Worm (Caenorhabditis elegans): Measurements from ENCODE around the gene aip-1.

ce11 chrV:13980807-13981206, 31.3 kb upstream of the aip-1 start, which contains the start of gene eol-1:
- TF ChIP-seq egl-13 (tag; optimal IDR thresholded peaks at IDR 0.05): no peak
- no peak for TF ChIP-seq mdl-1 (tag; optimal IDR thresholded peaks at IDR 0.05)
- no peak for TF ChIP-seq blmp-1 (tag; optimal IDR thresholded peaks at IDR 0.05)
- no peak for TF ChIP-seq nhr-77 (tag; optimal IDR thresholded peaks at IDR 0.05)
- TF ChIP-seq hlh-4 (tag; optimal IDR thresholded peaks at IDR 0.05): no peak
- no peak for TF ChIP-seq dpl-1 (GFP tag; optimal IDR thresholded peaks at IDR 0.05)
- TF ChIP-seq sox-4 (tag; optimal IDR thresholded peaks at IDR 0.05): no peak
- TF ChIP-seq lin-13 (GFP tag; optimal IDR thresholded peaks at IDR 0.05): no peak
- TF ChIP-seq aly-2 (tag; optimal IDR thresholded peaks at IDR 0.05): no peak
- no peak for TF ChIP-seq unc-130 (tag; optimal IDR thresholded peaks at IDR 0.05)
- TF ChIP-seq ztf-11 (tag; optimal IDR thresholded peaks at IDR 0.05): no peak
- TF ChIP-seq pqm-1 (tag; optimal IDR thresholded peaks at IDR 0.05): no peak

Measured in whole organism, L1 larva.